Fruit fly (Drosophila melanogaster): ENCODE results near the gene CG2321.

DNA sequence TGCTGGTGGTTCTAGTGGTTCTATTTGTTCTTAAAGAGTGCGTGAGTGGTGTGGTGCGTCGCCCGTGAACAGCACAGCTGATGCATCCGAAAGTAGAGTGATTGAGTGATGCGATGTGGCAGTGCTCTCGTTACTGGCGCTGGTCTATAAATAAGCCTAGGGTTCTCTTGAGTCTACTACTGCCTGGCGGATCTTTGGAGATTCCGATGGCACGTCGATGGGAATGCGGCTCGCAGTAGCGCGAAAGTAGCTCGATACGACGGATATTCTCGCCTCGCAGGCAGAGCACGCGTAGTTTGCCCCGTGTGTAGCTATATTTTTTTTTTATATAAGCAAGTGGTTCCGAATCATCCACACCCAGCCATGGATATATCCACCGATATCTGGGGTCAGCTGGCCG is 7.2 kb upstream of the CG2321 start:
- TF ChIP-seq Sin3A (optimal IDR thresholded peaks at IDR 0.05) (no peak), psq (optimal IDR thresholded peaks at IDR 0.05) (no peak), ttk (optimal IDR thresholded peaks at IDR 0.05) (no peak)

Measured in Kc167 (cell line).